Fruit fly (Drosophila melanogaster) whole organism, embryonic: ENCODE data around the gene Fer3.

Source experiments
- ATbp ChIP-seq: fragments of 200-800 bp; sonication (Bioruptor generic); optimal IDR thresholded peaks from 2 replicates; lab custom pipeline; 2017; ENCODE audit warnings: missing biosample characterization, mild to moderate bottlenecking, missing genetic modification characterization, missing genetic modification reagents
- CG12299 ChIP-seq: fragments of 200-800 bp; sonication (Bioruptor generic); optimal IDR thresholded peaks from 2 replicates; lab custom pipeline; 2018; ENCODE audit warnings: missing biosample characterization, mild to moderate bottlenecking, missing genetic modification characterization
- CG12744 ChIP-seq: fragments of 200-800 bp; sonication (Bioruptor generic); optimal IDR thresholded peaks from 2 replicates; lab custom pipeline; 2016; ENCODE audit warnings: missing biosample characterization, missing genetic modification characterization
- CG13624 ChIP-seq: fragments of 200-800 bp; sonication (Bioruptor generic); optimal IDR thresholded peaks from 2 replicates; lab custom pipeline; 2016; ENCODE audit warnings: missing biosample characterization, missing genetic modification characterization
- CG14965 ChIP-seq: fragments of 200-800 bp; sonication (Bioruptor generic); optimal IDR thresholded peaks from 2 replicates; lab custom pipeline; 2016; ENCODE audit warnings: missing biosample characterization, missing genetic modification characterization, borderline replicate concordance
- CG16863 ChIP-seq: fragments of 200-800 bp; sonication (Bioruptor generic); optimal IDR thresholded peaks from 3 replicates; lab custom pipeline; 2016; ENCODE audit warnings: missing biosample characterization, missing genetic modification characterization
- CG17829 ChIP-seq: fragments of 200-800 bp; optimal IDR thresholded peaks from 2 replicates; lab custom pipeline; 2019; ENCODE audit warnings: missing biosample characterization, mild to moderate bottlenecking, missing genetic modification characterization, moderate library complexity
- CG18599 ChIP-seq: fragments of 200-800 bp; sonication (Bioruptor generic); optimal IDR thresholded peaks from 3 replicates; lab custom pipeline; 2017; ENCODE audit warnings: missing biosample characterization, missing genetic modification characterization, mild to moderate bottlenecking, moderate library complexity, missing genetic modification reagents
- CG31388 ChIP-seq: fragments of 200-800 bp; sonication (Bioruptor generic); optimal IDR thresholded peaks from 2 replicates; lab custom pipeline; 2016; ENCODE audit warnings: missing biosample characterization, missing genetic modification characterization
- CG34376 ChIP-seq: fragments of 200-800 bp; sonication (Bioruptor generic); optimal IDR thresholded peaks from 2 replicates; lab custom pipeline; 2018; ENCODE audit warnings: missing biosample characterization, mild to moderate bottlenecking, missing genetic modification characterization
- CG4730 ChIP-seq: fragments of 200-800 bp; sonication (Bioruptor generic); IDR thresholded peaks from 2 replicates; pipeline ENCODE4 v1.3.6; 2022; ENCODE audit warnings: missing biosample characterization, missing genetic modification characterization
- CG6272 ChIP-seq: fragments of 200-800 bp; sonication (Bioruptor generic); IDR thresholded peaks from 2 replicates; pipeline ENCODE4 v1.3.6; 2022; ENCODE audit warnings: missing biosample characterization, missing genetic modification characterization
- CG7271 ChIP-seq: fragments of 200-800 bp; sonication (Bioruptor generic); optimal IDR thresholded peaks from 2 replicates; lab custom pipeline; 2018; ENCODE audit warnings: missing biosample characterization, mild to moderate bottlenecking, missing genetic modification characterization, moderate library complexity
- CG8290 ChIP-seq, 3 experiments: fragments of 200-800 bp; sonication (Bioruptor generic); optimal IDR thresholded peaks; 2 replicates each; lab custom pipeline; 2016 to 2019; ENCODE audit warnings: missing biosample characterization in 3 of 3, missing genetic modification characterization in 3 of 3, mild to moderate bottlenecking in 2 of 3, moderate library complexity in 1 of 3
- CG8388 ChIP-seq: fragments of 200-800 bp; sonication (Bioruptor generic); optimal IDR thresholded peaks from 2 replicates; lab custom pipeline; 2019; ENCODE audit warnings: missing biosample characterization, mild to moderate bottlenecking, missing genetic modification characterization, moderate library complexity
- CHES-1-like ChIP-seq: fragments of 200-800 bp; sonication (Bioruptor generic); optimal IDR thresholded peaks from 2 replicates; lab custom pipeline; 2016; ENCODE audit warnings: missing biosample characterization, missing genetic modification characterization
- D ChIP-seq, 2 experiments: fragments of 200-800 bp in 1 of 2; fragments of >200 bp in 1 of 2; sonication (Bioruptor generic) in 1 of 2; optimal IDR thresholded peaks; 2 replicates in 1 of 2; 3 replicates in 1 of 2; lab custom pipeline; 2017; ENCODE audit warnings: mild to moderate bottlenecking in 1 of 2, missing biosample characterization in 1 of 2, missing genetic modification characterization in 1 of 2, missing genetic modification reagents in 1 of 2
- Deaf1 ChIP-seq: fragments of 200-800 bp; optimal IDR thresholded peaks from 3 replicates; lab custom pipeline; 2019; ENCODE audit warnings: missing biosample characterization, mild to moderate bottlenecking, missing genetic modification characterization, moderate library complexity
- Drgx ChIP-seq: fragments of 200-800 bp; sonication (Bioruptor generic); IDR thresholded peaks from 2 replicates; pipeline ENCODE4 v1.3.6; 2022; ENCODE audit warnings: missing biosample characterization, missing genetic modification characterization
- HmgZ ChIP-seq: fragments of 200-800 bp; sonication (Bioruptor generic); optimal IDR thresholded peaks from 2 replicates; lab custom pipeline; 2018; ENCODE audit warnings: missing biosample characterization, mild to moderate bottlenecking, missing genetic modification characterization
- Hmr ChIP-seq: fragments of 200-800 bp; sonication (Bioruptor generic); optimal IDR thresholded peaks from 3 replicates; lab custom pipeline; 2017; ENCODE audit warnings: mild to moderate bottlenecking, missing biosample characterization, missing genetic modification reagents, missing genetic modification characterization
- Lim3 ChIP-seq: fragments of 200-800 bp; sonication (Bioruptor generic); IDR thresholded peaks from 2 replicates; pipeline ENCODE4 v1.3.6; 2022; ENCODE audit warnings: missing biosample characterization, missing genetic modification characterization
- Myb ChIP-seq: fragments of 200-800 bp; sonication (Bioruptor generic); optimal IDR thresholded peaks from 2 replicates; lab custom pipeline; 2016; ENCODE audit warnings: missing biosample characterization, missing genetic modification characterization
- Nf-YB ChIP-seq: fragments of 200-800 bp; sonication (Bioruptor generic); optimal IDR thresholded peaks from 3 replicates; lab custom pipeline; 2019; ENCODE audit warnings: missing biosample characterization, mild to moderate bottlenecking, missing genetic modification characterization, moderate library complexity
- Nf-YC ChIP-seq: fragments of 200-800 bp; optimal IDR thresholded peaks from 3 replicates; lab custom pipeline; 2019; ENCODE audit warnings: missing biosample characterization, mild to moderate bottlenecking, missing genetic modification characterization, moderate library complexity
- PHDP ChIP-seq: fragments of 200-800 bp; sonication (Bioruptor generic); optimal IDR thresholded peaks from 3 replicates; lab custom pipeline; 2018; ENCODE audit warnings: missing biosample characterization, mild to moderate bottlenecking, missing genetic modification characterization, moderate library complexity
- Rx ChIP-seq: fragments of 200-800 bp; sonication (Bioruptor generic); IDR thresholded peaks from 2 replicates; pipeline ENCODE4 v1.3.6; 2022; ENCODE audit warnings: missing biosample characterization, missing genetic modification characterization
- Spps ChIP-seq: fragments of 200-800 bp; sonication (Bioruptor generic); optimal IDR thresholded peaks from 2 replicates; lab custom pipeline; 2018; ENCODE audit warnings: missing biosample characterization, mild to moderate bottlenecking, missing genetic modification characterization
- Stat92E ChIP-seq, 3 experiments: fragments of >200 bp in 2 of 3; fragments of 200-800 bp in 1 of 3; sonication (Bioruptor generic) in 1 of 3; optimal IDR thresholded peaks; 2 replicates each; lab custom pipeline; 2017 to 2019; ENCODE audit warnings: missing biosample characterization in 3 of 3, missing genetic modification characterization in 3 of 3, mild to moderate bottlenecking in 1 of 3, moderate library complexity in 1 of 3
- Trl ChIP-seq, 3 experiments: fragments of >200 bp in 2 of 3; fragments of 200-800 bp in 1 of 3; sonication (Bioruptor generic) in 1 of 3; optimal IDR thresholded peaks; 2 replicates in 1 of 3; 3 replicates in 2 of 3; lab custom pipeline; 2016 to 2017; ENCODE audit warnings: missing biosample characterization in 1 of 3, missing genetic modification characterization in 1 of 3
- ara ChIP-seq: fragments of 200-800 bp; sonication (Bioruptor generic); IDR thresholded peaks from 2 replicates; pipeline ENCODE4 v1.3.6; 2022; ENCODE audit warnings: missing biosample characterization, missing genetic modification characterization
- bbx ChIP-seq: fragments of 200-800 bp; sonication (Bioruptor generic); IDR thresholded peaks from 2 replicates; pipeline ENCODE4 v1.3.6; 2022; ENCODE audit warnings: missing biosample characterization, missing genetic modification characterization; ENCODE audit not compliant: partially characterized antibody
- cwo ChIP-seq: fragments of 200-800 bp; sonication (Bioruptor generic); optimal IDR thresholded peaks from 3 replicates; lab custom pipeline; 2017; ENCODE audit warnings: missing biosample characterization, missing genetic modification characterization, mild to moderate bottlenecking, moderate library complexity, missing genetic modification reagents
- eve ChIP-seq, 2 experiments: fragments of >200 bp; optimal IDR thresholded peaks; 2 replicates each; lab custom pipeline; 2017; ENCODE audit warnings: missing biosample characterization in 2 of 2, missing genetic modification characterization in 2 of 2
- exex ChIP-seq: fragments of 200-800 bp; sonication (Bioruptor generic); optimal IDR thresholded peaks from 4 replicates; lab custom pipeline; 2018; ENCODE audit warnings: missing biosample characterization, mild to moderate bottlenecking, missing genetic modification characterization, moderate library complexity
- eyg ChIP-seq: fragments of 200-800 bp; sonication (Bioruptor generic); optimal IDR thresholded peaks from 3 replicates; lab custom pipeline; 2016; ENCODE audit warnings: missing biosample characterization, missing genetic modification characterization
- fu2 ChIP-seq: fragments of 200-800 bp; sonication (Bioruptor generic); optimal IDR thresholded peaks from 2 replicates; lab custom pipeline; 2016; ENCODE audit warnings: missing biosample characterization, missing genetic modification characterization
- gcm2 ChIP-seq: fragments of 200-800 bp; sonication (Bioruptor generic); optimal IDR thresholded peaks from 2 replicates; lab custom pipeline; 2016; ENCODE audit warnings: missing biosample characterization, missing genetic modification characterization
- lmd ChIP-seq: fragments of 200-800 bp; sonication (Bioruptor generic); IDR thresholded peaks from 2 replicates; pipeline ENCODE4 v1.3.6; 2022; ENCODE audit warnings: missing biosample characterization, missing genetic modification characterization
- oc ChIP-seq: fragments of 200-800 bp; sonication (Bioruptor generic); optimal IDR thresholded peaks from 2 replicates; lab custom pipeline; 2018; ENCODE audit warnings: missing biosample characterization, mild to moderate bottlenecking, missing genetic modification characterization, moderate library complexity
- slbo ChIP-seq: fragments of 200-800 bp; sonication (Bioruptor generic); IDR thresholded peaks from 2 replicates; pipeline ENCODE4 v1.3.6; 2022; ENCODE audit warnings: missing biosample characterization, missing genetic modification characterization
- slp2 ChIP-seq: fragments of 200-800 bp; sonication (Bioruptor generic); optimal IDR thresholded peaks from 2 replicates; lab custom pipeline; 2016; ENCODE audit warnings: missing biosample characterization, missing genetic modification characterization
- tll ChIP-seq, 2 experiments: fragments of 200-800 bp in 1 of 2; fragments of >200 bp in 1 of 2; sonication (Bioruptor generic) in 1 of 2; optimal IDR thresholded peaks; 2 replicates each; lab custom pipeline; 2017 to 2019; ENCODE audit warnings: missing biosample characterization in 2 of 2, missing genetic modification characterization in 2 of 2, mild to moderate bottlenecking in 1 of 2, moderate library complexity in 1 of 2
- tna ChIP-seq: fragments of 200-800 bp; sonication (Bioruptor generic); IDR thresholded peaks from 2 replicates; pipeline ENCODE4 v1.3.6; 2022; ENCODE audit warnings: missing biosample characterization, missing genetic modification characterization; ENCODE audit not compliant: partially characterized antibody
- trh ChIP-seq: fragments of 200-800 bp; sonication (Bioruptor generic); optimal IDR thresholded peaks from 2 replicates; lab custom pipeline; 2016; ENCODE audit warnings: missing biosample characterization, missing genetic modification characterization
- tx ChIP-seq: fragments of 200-800 bp; sonication (Bioruptor generic); optimal IDR thresholded peaks from 2 replicates; lab custom pipeline; 2016; ENCODE audit warnings: missing biosample characterization, missing genetic modification characterization
- wek ChIP-seq: fragments of 200-800 bp; sonication (Bioruptor generic); optimal IDR thresholded peaks from 3 replicates; lab custom pipeline; 2018; ENCODE audit warnings: missing biosample characterization, mild to moderate bottlenecking, missing genetic modification characterization, moderate library complexity
- zf30C ChIP-seq: fragments of 200-800 bp; sonication (Bioruptor generic); optimal IDR thresholded peaks from 3 replicates; lab custom pipeline; 2018; ENCODE audit warnings: missing biosample characterization, mild to moderate bottlenecking, missing genetic modification characterization

The Fer3 gene

DNA sequence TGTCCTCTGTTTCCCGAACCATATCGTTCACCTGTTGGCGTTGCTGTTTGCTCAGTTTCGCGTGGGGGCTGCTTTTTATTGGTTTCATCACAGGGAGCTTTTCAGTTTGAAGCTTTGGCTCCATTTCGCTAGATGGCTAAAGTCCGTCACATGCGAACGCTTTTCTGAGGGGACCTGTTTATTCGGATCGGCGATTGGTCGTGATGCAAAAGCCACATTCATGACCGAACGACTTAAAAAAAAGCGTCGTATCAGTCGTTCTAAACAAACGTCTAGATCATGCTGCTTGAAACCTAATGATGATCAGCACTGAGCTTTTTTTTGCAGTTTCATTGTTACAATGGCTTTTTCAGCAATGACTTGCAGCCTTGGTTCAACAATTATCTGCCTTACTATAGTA lies 4.2 kb downstream of the Fer3 start, which contains the start of gene CG6908 (continued):
- TF ChIP-seq tll (GFP tag; optimal IDR thresholded peaks at IDR 0.05; lab: Kevin White, UChicago) (no peak), Nf-YC (tag; lab: Kevin White, UChicago) (peak; percentile 84), Stat92E (GFP tag; optimal IDR thresholded peaks at IDR 0.05; lab: Kevin White, UChicago) (no peak), exex (tag; lab: Kevin White, UChicago) (peak; percentile 68), Nf-YB (peak; percentile 83), CG18599 (GFP tag; lab: Kevin White, UChicago) (peak; percentile 10), tna (GFP tag; lab: Robert Waterston, UW) (no peak), PHDP (tag; lab: Kevin White, UChicago) (peak; percentile 11), Drgx (GFP tag; lab: Robert Waterston, UW) (0 out of 2 replicates have a peak, but pooled peaks have one; percentile 11), Hmr (GFP tag; lab: Kevin White, UChicago) (peak; percentile 7), CG17829 (tag; lab: Kevin White, UChicago) (no peak), Deaf1 (peak; percentile 68), slbo (GFP tag; lab: Robert Waterston, UW) (peak; percentile 33; the same call in 1 of the 2 replicates), CG34376 (GFP tag; lab: Kevin White, UChicago) (peak; percentile 46), CG7271 (tag; lab: Kevin White, UChicago) (no peak), Trl (optimal IDR thresholded peaks at IDR 0.05; lab: Kevin White, UChicago) (no peak), Trl (GFP tag; optimal IDR thresholded peaks at IDR 0.05; lab: Kevin White, UChicago) (no peak), CG14965 (GFP tag; lab: Kevin White, UChicago) (no peak), CHES-1-like (GFP tag; lab: Kevin White, UChicago) (peak; percentile 2), CG8290 (GFP tag; optimal IDR thresholded peaks at IDR 0.05; lab: Kevin White, UChicago) (no peak), CG8290 (tag; optimal IDR thresholded peaks at IDR 0.05; lab: Kevin White, UChicago) (peak in 1 of 2 experiments; percentile 7), HmgZ (peak; percentile 44)

DNA sequence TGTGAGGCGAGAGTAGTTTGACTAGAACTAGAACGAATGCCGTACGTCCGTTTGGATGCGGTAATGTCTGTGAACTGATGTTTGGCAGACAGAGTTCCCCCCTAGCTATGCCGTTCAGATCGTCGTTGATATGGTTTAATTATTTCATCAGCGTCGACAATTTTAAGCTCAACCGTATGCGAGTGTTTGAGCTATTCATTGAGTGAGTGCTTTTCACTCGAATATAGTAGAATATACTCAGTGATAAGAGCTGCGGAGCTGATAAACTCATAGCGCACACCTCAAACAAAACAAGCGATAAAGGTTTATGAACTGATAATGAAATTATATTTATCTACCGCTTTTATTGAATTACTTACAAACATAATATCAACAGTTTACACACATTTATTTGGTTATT lies 6.1 kb downstream of the Fer3 start, which contains the start of gene CG6834:
TSS of gene CG6834 (minus strand) at position 79 of the 400 bp plus-strand sequence.
- TF ChIP-seq CG6272 (GFP tag; lab: Robert Waterston, UW) (no peak), CG12744 (GFP tag; lab: Kevin White, UChicago) (no peak), eyg (GFP tag; lab: Kevin White, UChicago) (no peak), CG16863 (GFP tag; lab: Kevin White, UChicago) (no peak), cwo (GFP tag; lab: Kevin White, UChicago) (no peak), CG8388 (GFP tag; lab: Kevin White, UChicago) (no peak), Myb (GFP tag; lab: Kevin White, UChicago) (no peak), eve (GFP tag; optimal IDR thresholded peaks at IDR 0.05; lab: Kevin White, UChicago) (peak in 1 of 2 experiments; percentile 45), CG4730 (GFP tag; lab: Robert Waterston, UW) (no peak), CG12299 (tag; lab: Kevin White, UChicago) (peak; percentile 16), slp2 (no peak), lmd (GFP tag; lab: Robert Waterston, UW) (no peak), Rx (no peak), ara (GFP tag; lab: Robert Waterston, UW) (no peak), CG31388 (GFP tag; lab: Kevin White, UChicago) (no peak), Lim3 (GFP tag; lab: Robert Waterston, UW) (no peak), tx (GFP tag; lab: Kevin White, UChicago) (no peak), CG13624 (GFP tag; lab: Kevin White, UChicago) (peak; percentile 19), gcm2 (GFP tag; lab: Kevin White, UChicago) (no peak), ATbp (GFP tag; lab: Kevin White, UChicago) (peak; percentile 1), trh (no peak), D (optimal IDR thresholded peaks at IDR 0.05; lab: Kevin White, UChicago) (no peak), D (GFP tag; optimal IDR thresholded peaks at IDR 0.05; lab: Kevin White, UChicago) (no peak), oc (no peak), fu2 (GFP tag; lab: Kevin White, UChicago) (no peak), Spps (tag; lab: Kevin White, UChicago) (no peak), bbx (no peak), wek (GFP tag; lab: Kevin White, UChicago) (peak; percentile 46), zf30C (GFP tag; lab: Kevin White, UChicago) (no peak)
